Fruit fly (Drosophila melanogaster) whole organism, embryonic: Measurements from ENCODE around the gene CG15208.

ENCODE experiments used
- Adf1 ChIP-seq: fragments of 200-800 bp; sonication (Bioruptor generic); IDR thresholded peaks from 2 replicates; pipeline ENCODE4 v1.3.6; 2022; ENCODE audit warnings: missing biosample characterization, missing genetic modification characterization
- Atf6 ChIP-seq: fragments of 200-800 bp; sonication (Bioruptor generic); IDR thresholded peaks from 2 replicates; pipeline ENCODE4 v1.3.6; 2022; ENCODE audit warnings: missing biosample characterization, missing genetic modification characterization
- B-H2 ChIP-seq: fragments of 200-800 bp; sonication (Bioruptor generic); optimal IDR thresholded peaks from 2 replicates; lab custom pipeline; 2018; ENCODE audit warnings: missing biosample characterization, mild to moderate bottlenecking, missing genetic modification characterization
- Bdp1 ChIP-seq: fragments of 200-800 bp; sonication (Bioruptor generic); optimal IDR thresholded peaks from 3 replicates; lab custom pipeline; 2016; ENCODE audit warnings: missing biosample characterization, missing genetic modification characterization
- Bgb ChIP-seq: fragments of 200-800 bp; sonication (Bioruptor generic); IDR thresholded peaks from 2 replicates; pipeline ENCODE4 v1.3.6; 2022; ENCODE audit warnings: missing biosample characterization, missing genetic modification characterization; ENCODE audit not compliant: partially characterized antibody
- CG11456 ChIP-seq: fragments of 200-800 bp; sonication (Bioruptor generic); IDR thresholded peaks from 3 replicates; pipeline ENCODE4 v1.3.6; 2022; ENCODE audit warnings: missing biosample characterization, missing genetic modification characterization
- CG11504 ChIP-seq: fragments of 200-800 bp; sonication (Bioruptor generic); optimal IDR thresholded peaks from 3 replicates; lab custom pipeline; 2019; ENCODE audit warnings: missing biosample characterization, mild to moderate bottlenecking, missing genetic modification characterization, moderate library complexity
- CG13287 ChIP-seq: fragments of 200-800 bp; sonication (Bioruptor generic); IDR thresholded peaks from 2 replicates; pipeline ENCODE4 v1.3.6; 2022; ENCODE audit warnings: missing biosample characterization, missing genetic modification characterization; ENCODE audit not compliant: partially characterized antibody
- CG18011 ChIP-seq: fragments of 200-800 bp; sonication (Bioruptor generic); optimal IDR thresholded peaks from 2 replicates; lab custom pipeline; 2017; ENCODE audit warnings: missing biosample characterization, missing genetic modification characterization, mild to moderate bottlenecking, moderate library complexity, missing genotype
- CG18599 ChIP-seq: fragments of 200-800 bp; sonication (Bioruptor generic); optimal IDR thresholded peaks from 3 replicates; lab custom pipeline; 2017; ENCODE audit warnings: missing biosample characterization, missing genetic modification characterization, mild to moderate bottlenecking, moderate library complexity, missing genetic modification reagents
- CG31441 ChIP-seq: fragments of 200-800 bp; sonication (Bioruptor generic); IDR thresholded peaks from 2 replicates; pipeline ENCODE4 v1.3.6; 2022; ENCODE audit warnings: missing biosample characterization, missing genetic modification characterization
- CG34376 ChIP-seq: fragments of 200-800 bp; sonication (Bioruptor generic); optimal IDR thresholded peaks from 2 replicates; lab custom pipeline; 2018; ENCODE audit warnings: missing biosample characterization, mild to moderate bottlenecking, missing genetic modification characterization
- CG4360 ChIP-seq: fragments of 200-800 bp; sonication (Bioruptor generic); IDR thresholded peaks from 2 replicates; pipeline ENCODE4 v1.3.6; 2022; ENCODE audit warnings: missing biosample characterization, missing genetic modification characterization
- CG4730 ChIP-seq: fragments of 200-800 bp; sonication (Bioruptor generic); IDR thresholded peaks from 2 replicates; pipeline ENCODE4 v1.3.6; 2022; ENCODE audit warnings: missing biosample characterization, missing genetic modification characterization
- CG6175 ChIP-seq: fragments of 200-800 bp; sonication (Bioruptor generic); IDR thresholded peaks from 3 replicates; pipeline ENCODE4 v1.3.6; 2022; ENCODE audit warnings: missing biosample characterization, missing genetic modification characterization
- CG7928 ChIP-seq: fragments of 200-800 bp; sonication (Bioruptor generic); optimal IDR thresholded peaks from 2 replicates; lab custom pipeline; 2017; ENCODE audit warnings: missing biosample characterization, mild to moderate bottlenecking, missing genetic modification characterization
- CG7963 ChIP-seq: fragments of 200-800 bp; sonication (Bioruptor generic); IDR thresholded peaks from 3 replicates; pipeline ENCODE4 v1.3.6; 2022; ENCODE audit warnings: missing biosample characterization, missing genetic modification characterization; ENCODE audit not compliant: partially characterized antibody
- CoRest ChIP-seq: fragments of 200-800 bp; sonication (Bioruptor generic); optimal IDR thresholded peaks from 3 replicates; lab custom pipeline; 2018; ENCODE audit warnings: missing biosample characterization, mild to moderate bottlenecking, missing genetic modification characterization, moderate library complexity
- Dll ChIP-seq: fragments of 200-800 bp; sonication (Bioruptor generic); IDR thresholded peaks from 4 replicates; pipeline ENCODE4 v1.3.6; 2022; ENCODE audit warnings: missing biosample characterization, missing genetic modification characterization; ENCODE audit not compliant: partially characterized antibody
- Dref ChIP-seq: fragments of 200-800 bp; sonication (Bioruptor generic); IDR thresholded peaks from 2 replicates; pipeline ENCODE4 v1.3.6; 2022; ENCODE audit warnings: missing biosample characterization, missing genetic modification characterization
- Drgx ChIP-seq: fragments of 200-800 bp; sonication (Bioruptor generic); IDR thresholded peaks from 2 replicates; pipeline ENCODE4 v1.3.6; 2022; ENCODE audit warnings: missing biosample characterization, missing genetic modification characterization
- E2f2 ChIP-seq: fragments of 200-800 bp; sonication (Bioruptor generic); IDR thresholded peaks from 2 replicates; pipeline ENCODE4 v1.3.6; 2022; ENCODE audit warnings: missing biosample characterization, missing genetic modification characterization
- H2.0 ChIP-seq: fragments of 200-800 bp; sonication (Bioruptor generic); IDR thresholded peaks from 2 replicates; pipeline ENCODE4 v1.3.6; 2022; ENCODE audit warnings: missing biosample characterization, missing genetic modification characterization
- Hmr ChIP-seq: fragments of 200-800 bp; sonication (Bioruptor generic); optimal IDR thresholded peaks from 3 replicates; lab custom pipeline; 2017; ENCODE audit warnings: mild to moderate bottlenecking, missing biosample characterization, missing genetic modification reagents, missing genetic modification characterization
- Med ChIP-seq: fragments of 200-800 bp; sonication (Bioruptor generic); peaks from one replicate; lab custom pipeline; 2016; ENCODE audit warnings: missing biosample characterization, missing genetic modification characterization, mild to moderate bottlenecking, inconsistent platforms, moderate library complexity
- NFAT ChIP-seq: fragments of 200-800 bp; sonication (Bioruptor generic); IDR thresholded peaks from 2 replicates; pipeline ENCODE4 v1.3.6; 2022; ENCODE audit warnings: missing biosample characterization, missing genetic modification characterization
- Rfx ChIP-seq: fragments of 200-800 bp; sonication (Bioruptor generic); IDR thresholded peaks from 2 replicates; pipeline ENCODE4 v1.3.6; 2022; ENCODE audit warnings: missing biosample characterization, missing genetic modification characterization
- Sry-δ ChIP-seq: fragments of 200-800 bp; sonication (Bioruptor generic); optimal IDR thresholded peaks from 2 replicates; lab custom pipeline; 2016; ENCODE audit warnings: missing biosample characterization, missing genetic modification characterization
- amos ChIP-seq: fragments of 200-800 bp; sonication (Bioruptor generic); IDR thresholded peaks from 2 replicates; pipeline ENCODE4 v1.3.6; 2022; ENCODE audit warnings: missing biosample characterization, missing genetic modification characterization; ENCODE audit not compliant: partially characterized antibody
- cg ChIP-seq: fragments of 200-800 bp; sonication (Bioruptor generic); optimal IDR thresholded peaks from 3 replicates; lab custom pipeline; 2019; ENCODE audit warnings: missing biosample characterization, mild to moderate bottlenecking, missing genetic modification characterization, moderate library complexity
- ci ChIP-seq: fragments of 200-800 bp; sonication (Bioruptor generic); IDR thresholded peaks from 3 replicates; pipeline ENCODE4 v1.3.6; 2022; ENCODE audit warnings: missing biosample characterization, missing genetic modification characterization
- croc ChIP-seq: fragments of 200-800 bp; sonication (Bioruptor generic); conservative IDR thresholded peaks from 3 replicates; pipeline ENCODE4 v1.3.6; 2022; ENCODE audit warnings: missing biosample characterization, missing genetic modification characterization
- crp ChIP-seq, 2 experiments: fragments of 200-800 bp; sonication (Bioruptor generic); optimal IDR thresholded peaks; 2 replicates in 1 of 2; 3 replicates in 1 of 2; lab custom pipeline; 2017; ENCODE audit warnings: missing biosample characterization in 2 of 2, missing genetic modification characterization in 2 of 2, mild to moderate bottlenecking in 1 of 2, moderate library complexity in 1 of 2
- ems ChIP-seq: fragments of 200-800 bp; sonication (Bioruptor generic); optimal IDR thresholded peaks from 3 replicates; lab custom pipeline; 2016; ENCODE audit warnings: missing biosample characterization, missing genetic modification characterization
- gem ChIP-seq: fragments of 200-800 bp; sonication (Bioruptor generic); optimal IDR thresholded peaks from 2 replicates; lab custom pipeline; 2019; ENCODE audit warnings: missing biosample characterization, mild to moderate bottlenecking, missing genetic modification characterization, moderate library complexity
- gfzf ChIP-seq: fragments of 200-800 bp; sonication (Bioruptor generic); optimal IDR thresholded peaks from 2 replicates; lab custom pipeline; 2016; ENCODE audit warnings: missing biosample characterization, mild to moderate bottlenecking, missing genetic modification characterization, moderate library complexity
- grau ChIP-seq: fragments of 200-800 bp; optimal IDR thresholded peaks from 3 replicates; lab custom pipeline; 2019; ENCODE audit warnings: missing biosample characterization, mild to moderate bottlenecking, missing genetic modification characterization, moderate library complexity
- ken ChIP-seq: fragments of 200-800 bp; sonication (Bioruptor generic); IDR thresholded peaks from 3 replicates; pipeline ENCODE4 v1.3.6; 2022; ENCODE audit warnings: missing biosample characterization, missing genetic modification characterization
- mld ChIP-seq: fragments of 200-800 bp; sonication (Bioruptor generic); IDR thresholded peaks from 3 replicates; pipeline ENCODE4 v1.3.6; 2022; ENCODE audit warnings: missing biosample characterization, missing genetic modification characterization; ENCODE audit not compliant: partially characterized antibody
- nom ChIP-seq: fragments of 200-800 bp; sonication (Bioruptor generic); optimal IDR thresholded peaks from 2 replicates; lab custom pipeline; 2017; ENCODE audit warnings: missing biosample characterization, missing genetic modification characterization, mild to moderate bottlenecking, moderate library complexity, missing genetic modification reagents
- oc ChIP-seq: fragments of 200-800 bp; sonication (Bioruptor generic); optimal IDR thresholded peaks from 2 replicates; lab custom pipeline; 2018; ENCODE audit warnings: missing biosample characterization, mild to moderate bottlenecking, missing genetic modification characterization, moderate library complexity
- otp ChIP-seq: fragments of 200-800 bp; sonication (Bioruptor generic); IDR thresholded peaks from 3 replicates; pipeline ENCODE4, ENCODE4 v1.3.6; 2022; ENCODE audit warnings: missing biosample characterization, missing genetic modification characterization
- row ChIP-seq: fragments of 200-800 bp; sonication (Bioruptor generic); IDR thresholded peaks from 3 replicates; pipeline ENCODE4 v1.3.6; 2022; ENCODE audit warnings: missing biosample characterization, missing genetic modification characterization
- stwl ChIP-seq: fragments of 200-800 bp; sonication (Bioruptor generic); optimal IDR thresholded peaks from 3 replicates; lab custom pipeline; 2018; ENCODE audit warnings: missing biosample characterization, mild to moderate bottlenecking, missing genetic modification characterization, moderate library complexity
- unc-4 ChIP-seq: fragments of 200-800 bp; sonication (Bioruptor generic); IDR thresholded peaks from 2 replicates; pipeline ENCODE4 v1.3.6; 2022; ENCODE audit warnings: missing biosample characterization, missing genetic modification characterization; ENCODE audit not compliant: partially characterized antibody
- vnd ChIP-seq: fragments of 200-800 bp; sonication (Bioruptor generic); IDR thresholded peaks from 3 replicates; pipeline ENCODE4 v1.3.6; 2022; ENCODE audit warnings: missing biosample characterization, missing genetic modification characterization; ENCODE audit not compliant: partially characterized antibody
- vvl ChIP-seq: fragments of 200-800 bp; sonication (Bioruptor generic); IDR thresholded peaks from 2 replicates; pipeline ENCODE4 v1.3.6; 2022; ENCODE audit warnings: missing biosample characterization, missing genetic modification characterization
- yki ChIP-seq: fragments of >200 bp; optimal IDR thresholded peaks from 3 replicates; lab custom pipeline; 2018
- zen2 ChIP-seq: fragments of 200-800 bp; sonication (Bioruptor generic); IDR thresholded peaks from 3 replicates; pipeline ENCODE4 v1.3.6; 2022; ENCODE audit warnings: missing biosample characterization, missing genetic modification characterization; ENCODE audit not compliant: partially characterized antibody

Gene CG15208

dm6 chrX:10927110-10927509 lies 27.3 kb downstream of the CG15208 start, which contains the start of gene CG2145 (continued):
- TF ChIP-seq Med (GFP tag; lab: Kevin White, UChicago), result peak; percentile 50
- no peak for TF ChIP-seq cg
- TF ChIP-seq CG34376 (GFP tag; lab: Kevin White, UChicago), result peak; percentile 26
- TF ChIP-seq nom (GFP tag; lab: Kevin White, UChicago), result peak; percentile 48
- TF ChIP-seq CG4360 (GFP tag; lab: Robert Waterston, UW), result peak; percentile 90
- no peak for TF ChIP-seq Bdp1 (GFP tag; lab: Kevin White, UChicago)
- TF ChIP-seq ken (GFP tag; lab: Robert Waterston, UW), result no peak
- no peak for TF ChIP-seq croc (GFP tag; lab: Robert Waterston, UW)
- TF ChIP-seq CoRest (tag; lab: Kevin White, UChicago), result peak; percentile 3
- 0 out of 2 replicates have a peak, but pooled peaks have one; percentile 16 for TF ChIP-seq Atf6 (GFP tag; lab: Robert Waterston, UW)
- peak; percentile 18; the same call in 1 of the 3 replicates for TF ChIP-seq row (GFP tag; lab: Robert Waterston, UW)
- peak; percentile 13 for TF ChIP-seq CG18599
- TF ChIP-seq ci, result 0 out of 3 replicates have a peak, but pooled peaks have one; percentile 46
- TF ChIP-seq Adf1 (GFP tag; lab: Robert Waterston, UW), result peak; percentile 73
- TF ChIP-seq oc (tag; lab: Kevin White, UChicago), result peak; percentile 74
- TF ChIP-seq CG7928, result no peak
- peak; percentile 82; the same call in 1 of the 3 replicates for TF ChIP-seq CG6175 (GFP tag; lab: Robert Waterston, UW)
- peak; percentile 28; the same call in 1 of the 2 replicates for TF ChIP-seq NFAT (GFP tag; lab: Robert Waterston, UW)
- peak; percentile 37 for TF ChIP-seq gem
- TF ChIP-seq otp, result peak; percentile 8; the same call in 1 of the 3 replicates
- peak; percentile 53 for TF ChIP-seq CG11504 (tag; lab: Kevin White, UChicago)
- TF ChIP-seq Hmr (GFP tag; lab: Kevin White, UChicago), result peak; percentile 5
- peak in 1 of 2 experiments; percentile 23 for TF ChIP-seq crp (GFP tag; optimal IDR thresholded peaks at IDR 0.05; lab: Kevin White, UChicago)
- no peak for TF ChIP-seq yki (lab: Kevin White, UChicago)
- peak; percentile 26 for TF ChIP-seq B-H2 (GFP tag; lab: Kevin White, UChicago)
- TF ChIP-seq vvl (GFP tag; lab: Robert Waterston, UW), result peak; percentile 64
- TF ChIP-seq H2.0, result no peak
- TF ChIP-seq Rfx (GFP tag; lab: Robert Waterston, UW), result peak; percentile 25; the same call in 1 of the 2 replicates
- 0 out of 2 replicates have a peak, but pooled peaks have one; percentile 12 for TF ChIP-seq CG31441
- TF ChIP-seq grau (tag; lab: Kevin White, UChicago), result peak; percentile 25
- TF ChIP-seq Drgx, result peak; percentile 35; the same call in 1 of the 2 replicates

DNA sequence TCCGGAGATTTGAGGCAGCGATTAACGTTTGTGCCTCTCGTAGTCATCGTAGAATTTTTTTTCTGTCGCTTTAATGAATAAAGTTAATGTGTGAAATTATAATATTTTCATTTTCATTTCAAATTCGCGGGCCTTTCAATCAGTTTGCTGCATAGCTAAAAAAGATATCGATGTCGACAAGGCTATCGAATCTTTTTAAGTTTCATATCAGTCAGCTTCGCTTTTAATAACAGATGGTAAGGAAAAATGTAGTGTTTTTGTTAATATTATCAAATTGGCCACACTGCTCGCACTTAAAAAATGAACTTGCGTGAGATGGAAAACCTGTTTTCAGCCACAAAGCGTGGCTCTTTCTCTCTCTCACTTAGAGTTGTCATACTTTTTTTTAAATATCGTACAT lies 29.8 kb downstream of the CG15208 start:
- TF ChIP-seq CG11456 (GFP tag; lab: Robert Waterston, UW) (no peak), E2f2 (peak; percentile 76), CG13287 (peak; percentile 80), stwl (tag; lab: Kevin White, UChicago) (peak; percentile 100), Sry-δ (peak; percentile 21), Bgb (GFP tag; lab: Robert Waterston, UW) (peak; percentile 61), Dref (GFP tag; lab: Robert Waterston, UW) (peak; percentile 65), zen2 (GFP tag; lab: Robert Waterston, UW) (peak; percentile 69), unc-4 (GFP tag; lab: Robert Waterston, UW) (peak; percentile 61), amos (GFP tag; lab: Robert Waterston, UW) (peak; percentile 59), vnd (GFP tag; lab: Robert Waterston, UW) (peak; percentile 49; the same call in 2 of the 3 replicates), Dll (GFP tag; lab: Robert Waterston, UW) (peak; percentile 54; the same call in 2 of the 4 replicates), CG4730 (no peak), CG18011 (GFP tag; lab: Kevin White, UChicago) (peak; percentile 95), crp (GFP tag; optimal IDR thresholded peaks at IDR 0.05; lab: Kevin White, UChicago) (peak in 1 of 2 experiments; percentile 1), CG7963 (peak; percentile 58; the same call in 1 of the 3 replicates), gfzf (GFP tag; lab: Kevin White, UChicago) (peak; percentile 65), ems (no peak), mld (GFP tag; lab: Robert Waterston, UW) (0 out of 3 replicates have a peak, but pooled peaks have one; percentile 22)
